Worm (Caenorhabditis elegans) whole organism, L3 larva: ENCODE measurements around the gene srh-75.
A peak's percentile ranks its signal among the peaks of the same experiment; 100 is the strongest.

Source experiments
- R02D3.7 ChIP-seq: fragments of 150-350 bp; optimal IDR thresholded peaks from 2 replicates; lab custom pipeline; 2014; ENCODE audit warnings: missing biosample characterization, missing genetic modification characterization
- ZK546.5 ChIP-seq: sonication (generic microtip); optimal IDR thresholded peaks from 2 replicates; lab custom pipeline; 2017; ENCODE audit warnings: missing biosample characterization, missing genetic modification characterization
- aly-2 ChIP-seq: fragments of 150-350 bp; optimal IDR thresholded peaks from 2 replicates; lab custom pipeline; 2014; ENCODE audit warnings: missing biosample characterization, missing genetic modification characterization
- ama-1 ChIP-seq: fragments of 150-350 bp; optimal IDR thresholded peaks from 2 replicates; lab custom pipeline; 2018
- ceh-16 ChIP-seq: sonication (generic microtip); optimal IDR thresholded peaks from 2 replicates; lab custom pipeline; 2017; ENCODE audit warnings: missing biosample characterization, missing genetic modification characterization
- ceh-9 ChIP-seq: sonication (generic microtip); optimal IDR thresholded peaks from 2 replicates; lab custom pipeline; 2018; ENCODE audit warnings: missing biosample characterization, missing genetic modification characterization
- elt-1 ChIP-seq: fragments of 150-350 bp; optimal IDR thresholded peaks from 2 replicates; lab custom pipeline; 2014; ENCODE audit warnings: missing biosample characterization, missing genetic modification characterization
- elt-2 ChIP-seq: sonication (generic microtip); optimal IDR thresholded peaks from 2 replicates; lab custom pipeline; 2016; ENCODE audit warnings: missing genetic modification reagents, mild to moderate bottlenecking, missing genetic modification characterization, missing compliant biosample characterization
- elt-3 ChIP-seq, 3 experiments: fragments of 150-350 bp in 1 of 3; sonication (generic microtip) in 2 of 3; optimal IDR thresholded peaks; 2 replicates in 2 of 3; 4 replicates in 1 of 3; lab custom pipeline; 2014 to 2017; ENCODE audit warnings: missing biosample characterization in 3 of 3, missing genetic modification characterization in 3 of 3
- eor-1 ChIP-seq, 2 experiments: fragments of 150-350 bp; optimal IDR thresholded peaks; 2 replicates each; lab custom pipeline; 2014 to 2018; ENCODE audit warnings: missing biosample characterization in 2 of 2, missing genetic modification characterization in 2 of 2
- fkh-10 ChIP-seq: sonication (generic microtip); optimal IDR thresholded peaks from 2 replicates; lab custom pipeline; 2017; ENCODE audit warnings: missing biosample characterization, missing genetic modification reagents, missing genetic modification characterization
- fkh-2 ChIP-seq: fragments of 150-350 bp; optimal IDR thresholded peaks from 2 replicates; lab custom pipeline; 2014; ENCODE audit warnings: missing biosample characterization, missing genetic modification reagents, missing genetic modification characterization
- fos-1 ChIP-seq: fragments of 150-350 bp; optimal IDR thresholded peaks from 2 replicates; lab custom pipeline; 2014; ENCODE audit warnings: missing biosample characterization, missing genetic modification characterization
- hmg-11 ChIP-seq: sonication (generic microtip); optimal IDR thresholded peaks from 2 replicates; lab custom pipeline; 2016; ENCODE audit warnings: missing genetic modification characterization, missing compliant biosample characterization
- jun-1 ChIP-seq: fragments of 150-350 bp; optimal IDR thresholded peaks from 2 replicates; lab custom pipeline; 2014; ENCODE audit warnings: missing biosample characterization, missing genetic modification reagents, missing genetic modification characterization
- lin-39 ChIP-seq: fragments of 150-350 bp; optimal IDR thresholded peaks from 2 replicates; lab custom pipeline; 2018; ENCODE audit warnings: missing biosample characterization, missing genetic modification reagents, missing genetic modification characterization
- lsy-12 ChIP-seq: sonication (generic microtip); optimal IDR thresholded peaks from 2 replicates; lab custom pipeline; 2016; ENCODE audit warnings: mild to moderate bottlenecking, missing genetic modification characterization, missing compliant biosample characterization
- mdl-1 ChIP-seq: fragments of 150-350 bp; optimal IDR thresholded peaks from 2 replicates; lab custom pipeline; 2014; ENCODE audit warnings: missing biosample characterization, missing genetic modification characterization
- mml-1 ChIP-seq: fragments of 150-350 bp; sonication (generic microtip); optimal IDR thresholded peaks from 3 replicates; lab custom pipeline; 2014; ENCODE audit warnings: missing biosample characterization, missing genetic modification characterization
- nhr-11 ChIP-seq: fragments of 150-350 bp; optimal IDR thresholded peaks from 2 replicates; lab custom pipeline; 2014; ENCODE audit warnings: missing biosample characterization, missing genetic modification characterization
- nhr-12 ChIP-seq: fragments of 150-350 bp; optimal IDR thresholded peaks from 2 replicates; lab custom pipeline; 2014; ENCODE audit warnings: missing biosample characterization, missing genetic modification characterization
- nhr-23 ChIP-seq: fragments of 150-350 bp; optimal IDR thresholded peaks from 2 replicates; lab custom pipeline; 2014; ENCODE audit warnings: missing biosample characterization, missing genetic modification reagents, missing genetic modification characterization
- nhr-237 ChIP-seq: fragments of 150-350 bp; optimal IDR thresholded peaks from 2 replicates; lab custom pipeline; 2014; ENCODE audit warnings: missing biosample characterization, missing genetic modification characterization
- nhr-25 ChIP-seq: sonication (generic microtip); optimal IDR thresholded peaks from 2 replicates; lab custom pipeline; 2017; ENCODE audit warnings: missing biosample characterization, missing genetic modification characterization
- nhr-28 ChIP-seq: fragments of 150-350 bp; optimal IDR thresholded peaks from 2 replicates; lab custom pipeline; 2014; ENCODE audit warnings: missing biosample characterization, missing genetic modification characterization
- nhr-67 ChIP-seq: fragments of 150-350 bp; optimal IDR thresholded peaks from 2 replicates; lab custom pipeline; 2014; ENCODE audit warnings: missing biosample characterization, missing genetic modification characterization
- nhr-76 ChIP-seq: fragments of 150-350 bp; sonication (generic microtip); optimal IDR thresholded peaks from 5 replicates; lab custom pipeline; 2014; ENCODE audit warnings: missing biosample characterization, missing genetic modification characterization
- nhr-77 ChIP-seq: fragments of 150-350 bp; optimal IDR thresholded peaks from 2 replicates; lab custom pipeline; 2014; ENCODE audit warnings: missing biosample characterization, missing genetic modification characterization
- pha-4 ChIP-seq: fragments of 150-350 bp; optimal IDR thresholded peaks from 2 replicates; lab custom pipeline; 2014; ENCODE audit warnings: missing biosample characterization, missing genetic modification reagents, missing genetic modification characterization
- pqm-1 ChIP-seq: fragments of 150-350 bp; optimal IDR thresholded peaks from 2 replicates; lab custom pipeline; 2017; ENCODE audit warnings: missing biosample characterization, missing genetic modification characterization, inconsistent platforms
- sea-2 ChIP-seq: fragments of 150-350 bp; sonication (generic microtip); optimal IDR thresholded peaks from 4 replicates; lab custom pipeline; 2014; ENCODE audit warnings: missing biosample characterization, missing genetic modification reagents, missing genetic modification characterization
- skn-1 ChIP-seq: fragments of 150-350 bp; optimal IDR thresholded peaks from 2 replicates; lab custom pipeline; 2014; ENCODE audit warnings: missing biosample characterization, missing genetic modification characterization
- tbx-2 ChIP-seq: sonication (generic microtip); optimal IDR thresholded peaks from 2 replicates; lab custom pipeline; 2016; ENCODE audit warnings: mild to moderate bottlenecking, missing genetic modification characterization, missing compliant biosample characterization

Gene srh-75

ce11 chrV:11063115-11063514 is 6.2 kb upstream of the srh-75 start, which contains the start of gene T04C12.9:
Gene T04C12.9 (minus strand): TSS chrV:11063215.
- TF ChIP-seq elt-2 (tag; lab: Kevin White, UChicago): no peak
- TF ChIP-seq hmg-11 (tag; lab: Kevin White, UChicago): no peak
- TF ChIP-seq ceh-9 (tag; lab: Kevin White, UChicago): no peak
- TF ChIP-seq mdl-1 (tag; lab: Kevin White, UChicago): no peak
- TF ChIP-seq fkh-2: no peak
- TF ChIP-seq aly-2 (tag; lab: Kevin White, UChicago): no peak
- TF ChIP-seq sea-2: no peak
- no peak for TF ChIP-seq nhr-237 (tag; lab: Kevin White, UChicago)
- no peak for TF ChIP-seq mml-1
- TF ChIP-seq lin-39: no peak
- no peak for TF ChIP-seq nhr-12 (tag; lab: Kevin White, UChicago)
- no peak for TF ChIP-seq nhr-67 (tag; lab: Kevin White, UChicago)
- no peak for TF ChIP-seq R02D3.7 (tag; lab: Kevin White, UChicago)
- no peak for TF ChIP-seq eor-1 (tag; optimal IDR thresholded peaks at IDR 0.05; lab: Kevin White, UChicago)
- no peak for TF ChIP-seq skn-1 (tag; lab: Kevin White, UChicago)
- TF ChIP-seq ceh-16 (tag; lab: Kevin White, UChicago): no peak
- TF ChIP-seq elt-3 (tag; optimal IDR thresholded peaks at IDR 0.05; lab: Kevin White, UChicago): no peak
- no peak for TF ChIP-seq elt-1 (tag; lab: Kevin White, UChicago)
- no peak for TF ChIP-seq fos-1
- no peak for TF ChIP-seq ZK546.5

DNA sequence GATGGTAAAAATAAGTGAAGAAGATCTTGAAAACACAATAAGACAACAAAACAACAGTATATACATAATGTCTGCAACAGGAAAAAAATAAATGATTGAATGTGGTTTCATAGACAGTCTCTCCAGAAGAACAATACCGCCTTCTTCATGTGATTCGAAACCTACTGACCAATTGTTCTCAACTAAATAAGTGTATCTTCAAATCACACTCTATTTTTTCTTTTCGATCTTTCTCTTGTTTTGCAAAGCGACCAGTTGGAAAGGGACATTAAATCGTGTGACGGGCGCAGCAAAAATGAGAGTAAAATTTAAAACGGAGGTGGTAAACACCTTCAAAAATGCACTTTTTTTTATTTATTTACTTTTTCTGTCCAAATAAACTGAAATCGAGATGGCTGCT is 4.9 kb upstream of the srh-75 start:
- TF ChIP-seq tbx-2 (tag; lab: Kevin White, UChicago): no peak
- TF ChIP-seq nhr-23 (tag; lab: Kevin White, UChicago): peak; percentile 4

- no peak for TF ChIP-seq ceh-9 (tag; lab: Kevin White, UChicago)
- TF ChIP-seq nhr-28 (tag; lab: Kevin White, UChicago): no peak
- no peak for TF ChIP-seq nhr-12 (tag; lab: Kevin White, UChicago)
- no peak for TF ChIP-seq nhr-77 (tag; lab: Kevin White, UChicago)
- TF ChIP-seq nhr-237 (tag; lab: Kevin White, UChicago): no peak
- peak; percentile 47 for TF ChIP-seq nhr-25 (tag; lab: Kevin White, UChicago)
- no peak for TF ChIP-seq skn-1 (tag; lab: Kevin White, UChicago)
- TF ChIP-seq lsy-12 (tag; lab: Kevin White, UChicago): no peak
- TF ChIP-seq elt-2 (tag; lab: Kevin White, UChicago): no peak
- TF ChIP-seq pha-4: no peak
- no peak for TF ChIP-seq jun-1 (tag; lab: Kevin White, UChicago)
- peak; percentile 60 for TF ChIP-seq nhr-23 (tag; lab: Kevin White, UChicago)
- no peak for TF ChIP-seq nhr-11 (tag; lab: Kevin White, UChicago)
Observed at ce11 chrV:11060239-11060984, 3.5 kb upstream of the srh-75 start, which contains the start of gene T04C12.11. Gene T04C12.11 (minus strand): TSS chrV:11060289.

ce11 chrV:11059180-11059579 is 2.2 kb upstream of the srh-75 start, which contains the start of gene T04C12.1:
Gene T04C12.1 (minus strand): TSS chrV:11059269.
- TF ChIP-seq nhr-25 (tag; lab: Kevin White, UChicago) (peak; percentile 24), ama-1 (peak; percentile 77), lsy-12 (tag; lab: Kevin White, UChicago) (no peak)

- TF ChIP-seq nhr-77 (tag; lab: Kevin White, UChicago) (no peak), hmg-11 (tag; lab: Kevin White, UChicago) (no peak), nhr-11 (tag; lab: Kevin White, UChicago) (no peak), ceh-16 (tag; lab: Kevin White, UChicago) (no peak), sea-2 (no peak), nhr-76 (tag; lab: Kevin White, UChicago) (no peak), pqm-1 (tag; lab: Kevin White, UChicago) (no peak), fkh-10 (GFP tag; lab: Kevin White, UChicago) (no peak), fos-1 (no peak)
Observed at ce11 chrV:11056484-11056883, 459 bp downstream of the srh-75 start.
